Worm (Caenorhabditis elegans) whole organism, L2 larva: ENCODE data around the gene txt-10.
A peak's percentile ranks its signal among the peaks of the same experiment; 100 is the strongest.

Source experiments
- C34F6.9 ChIP-seq: fragments of 150-350 bp; optimal IDR thresholded peaks from 2 replicates; lab custom pipeline; 2014; ENCODE audit warnings: missing biosample characterization, missing genetic modification characterization
- F13H6.1 ChIP-seq: sonication (generic microtip); optimal IDR thresholded peaks from 2 replicates; lab custom pipeline; 2016; ENCODE audit warnings: missing genetic modification characterization, missing compliant biosample characterization
- R02D3.7 ChIP-seq: fragments of 150-350 bp; optimal IDR thresholded peaks from 2 replicates; lab custom pipeline; 2014; ENCODE audit warnings: missing biosample characterization, missing genetic modification characterization
- Y55F3AM.14 ChIP-seq: fragments of 200-800 bp; sonication (Bioruptor generic); optimal IDR thresholded peaks from 2 replicates; lab custom pipeline; 2018; ENCODE audit warnings: mild to moderate bottlenecking, missing genetic modification characterization, missing compliant biosample characterization
- alr-1 ChIP-seq: fragments of 150-350 bp; optimal IDR thresholded peaks from 2 replicates; lab custom pipeline; 2014; ENCODE audit warnings: missing biosample characterization, missing genetic modification characterization
- aly-2 ChIP-seq: fragments of 150-350 bp; optimal IDR thresholded peaks from 2 replicates; lab custom pipeline; 2014; ENCODE audit warnings: missing biosample characterization, missing genetic modification characterization
- ama-1 ChIP-seq: fragments of 150-350 bp; optimal IDR thresholded peaks from 2 replicates; lab custom pipeline; 2018; ENCODE audit warnings: inconsistent platforms
- blmp-1 ChIP-seq: sonication (generic microtip); optimal IDR thresholded peaks from 2 replicates; lab custom pipeline; 2017; ENCODE audit warnings: missing genetic modification characterization, mild to moderate bottlenecking, missing compliant biosample characterization, antibody characterized with exemption, moderate library complexity; ENCODE audit not compliant: insufficient read depth
- ceh-82 ChIP-seq: fragments of 150-350 bp; optimal IDR thresholded peaks from 2 replicates; lab custom pipeline; 2014; ENCODE audit warnings: missing biosample characterization, missing genetic modification characterization
- crh-2 ChIP-seq: sonication (generic microtip); optimal IDR thresholded peaks from 2 replicates; lab custom pipeline; 2017; ENCODE audit warnings: missing biosample characterization, missing genetic modification characterization
- dmd-4 ChIP-seq: sonication (generic microtip); optimal IDR thresholded peaks from 2 replicates; lab custom pipeline; 2017; ENCODE audit warnings: missing biosample characterization, missing genetic modification characterization
- elt-1 ChIP-seq: fragments of 150-350 bp; optimal IDR thresholded peaks from 2 replicates; lab custom pipeline; 2014; ENCODE audit warnings: missing biosample characterization, missing genetic modification characterization
- elt-3 ChIP-seq: sonication (generic microtip); optimal IDR thresholded peaks from 2 replicates; lab custom pipeline; 2017; ENCODE audit warnings: missing biosample characterization, missing genetic modification characterization
- fos-1 ChIP-seq: fragments of 150-350 bp; optimal IDR thresholded peaks from 2 replicates; lab custom pipeline; 2014; ENCODE audit warnings: missing biosample characterization, missing genetic modification characterization
- lin-11 ChIP-seq: fragments of 150-350 bp; sonication (generic microtip); optimal IDR thresholded peaks from 2 replicates; lab custom pipeline; 2014; ENCODE audit warnings: missing biosample characterization, missing genetic modification characterization, inconsistent platforms, mixed read lengths
- lin-13 ChIP-seq: fragments of 150-350 bp; optimal IDR thresholded peaks from 2 replicates; lab custom pipeline; 2014; ENCODE audit warnings: missing biosample characterization, missing genetic modification reagents, missing genetic modification characterization
- lin-39 ChIP-seq: fragments of 150-350 bp; optimal IDR thresholded peaks from 2 replicates; lab custom pipeline; 2014; ENCODE audit warnings: missing biosample characterization, missing genetic modification reagents, missing genetic modification characterization
- mbf-1 ChIP-seq: sonication (generic microtip); optimal IDR thresholded peaks from 2 replicates; lab custom pipeline; 2017; ENCODE audit warnings: missing biosample characterization, missing genetic modification characterization
- mdl-1 ChIP-seq, 2 experiments: fragments of 150-350 bp in 1 of 2; sonication (generic microtip) in 1 of 2; optimal IDR thresholded peaks; 2 replicates each; lab custom pipeline; 2017; ENCODE audit warnings: missing biosample characterization in 2 of 2, missing genetic modification characterization in 2 of 2
- nhr-10 ChIP-seq: sonication (generic microtip); optimal IDR thresholded peaks from 2 replicates; lab custom pipeline; 2017; ENCODE audit warnings: missing biosample characterization, missing genetic modification characterization
- nhr-11 ChIP-seq: fragments of 150-350 bp; optimal IDR thresholded peaks from 2 replicates; lab custom pipeline; 2014; ENCODE audit warnings: missing biosample characterization, missing genetic modification characterization
- nhr-12 ChIP-seq: fragments of 150-350 bp; optimal IDR thresholded peaks from 2 replicates; lab custom pipeline; 2014; ENCODE audit warnings: missing biosample characterization, missing genetic modification characterization
- nhr-129 ChIP-seq: fragments of 150-350 bp; optimal IDR thresholded peaks from 2 replicates; lab custom pipeline; 2014; ENCODE audit warnings: missing biosample characterization, missing genetic modification characterization
- nhr-21 ChIP-seq: fragments of 150-350 bp; optimal IDR thresholded peaks from 2 replicates; lab custom pipeline; 2014; ENCODE audit warnings: missing biosample characterization, missing genetic modification characterization
- nhr-23 ChIP-seq: fragments of 150-350 bp; optimal IDR thresholded peaks from 2 replicates; lab custom pipeline; 2014; ENCODE audit warnings: missing biosample characterization, missing genetic modification reagents, missing genetic modification characterization
- nhr-237 ChIP-seq: fragments of 150-350 bp; optimal IDR thresholded peaks from 2 replicates; lab custom pipeline; 2014; ENCODE audit warnings: missing biosample characterization, missing genetic modification characterization
- nhr-6 ChIP-seq: fragments of 150-350 bp; optimal IDR thresholded peaks from 2 replicates; lab custom pipeline; 2014; ENCODE audit warnings: missing biosample characterization, missing genetic modification characterization
- nhr-77 ChIP-seq: fragments of 150-350 bp; optimal IDR thresholded peaks from 2 replicates; lab custom pipeline; 2014; ENCODE audit warnings: missing biosample characterization, missing genetic modification characterization
- peb-1 ChIP-seq: fragments of 150-350 bp; optimal IDR thresholded peaks from 2 replicates; lab custom pipeline; 2014; ENCODE audit warnings: missing biosample characterization, missing genetic modification characterization
- skn-1 ChIP-seq: sonication (generic microtip); optimal IDR thresholded peaks from 2 replicates; lab custom pipeline; 2017; ENCODE audit warnings: missing biosample characterization, missing genetic modification characterization
- sma-3 ChIP-seq: sonication (generic microtip); optimal IDR thresholded peaks from 2 replicates; lab custom pipeline; 2016; ENCODE audit warnings: missing genetic modification reagents, missing genetic modification characterization, missing compliant biosample characterization
- sma-9 ChIP-seq, 2 experiments: fragments of 150-350 bp in 1 of 2; sonication (generic microtip) in 1 of 2; optimal IDR thresholded peaks; 2 replicates each; lab custom pipeline; 2014 to 2016; ENCODE audit warnings: missing genetic modification characterization in 2 of 2, mild to moderate bottlenecking in 1 of 2, missing biosample characterization in 1 of 2, missing compliant biosample characterization in 1 of 2, missing genetic modification reagents in 1 of 2, moderate library complexity in 1 of 2
- unc-39 ChIP-seq: fragments of 150-350 bp; optimal IDR thresholded peaks from 2 replicates; lab custom pipeline; 2014; ENCODE audit warnings: missing biosample characterization, missing genetic modification characterization
- unc-62 ChIP-seq: fragments of 150-350 bp; optimal IDR thresholded peaks from 2 replicates; lab custom pipeline; 2014; ENCODE audit warnings: missing biosample characterization, missing genetic modification reagents, missing genetic modification characterization
- zag-1 ChIP-seq: fragments of 150-350 bp; optimal IDR thresholded peaks from 2 replicates; lab custom pipeline; 2014; ENCODE audit warnings: missing biosample characterization, missing genetic modification characterization
- ztf-4 ChIP-seq: fragments of 150-350 bp; optimal IDR thresholded peaks from 2 replicates; lab custom pipeline; 2014; ENCODE audit warnings: missing biosample characterization, missing genetic modification characterization

Gene txt-10

ce11 chrV:10561632-10562031, 29.0 kb upstream of the txt-10 start:
- TF ChIP-seq blmp-1 (tag; lab: Kevin White, UChicago) (no peak), Y55F3AM.14 (no peak), zag-1 (tag; lab: Kevin White, UChicago) (no peak), lin-39 (tag; lab: Kevin White, UChicago) (no peak), peb-1 (no peak), lin-13 (GFP tag; lab: Kevin White, UChicago) (no peak), lin-11 (tag; lab: Kevin White, UChicago) (no peak), ztf-4 (no peak), sma-3 (GFP tag; lab: Kevin White, UChicago) (no peak), nhr-21 (no peak), mbf-1 (tag; lab: Kevin White, UChicago) (no peak), nhr-11 (tag; lab: Kevin White, UChicago) (no peak), elt-3 (tag; lab: Kevin White, UChicago) (no peak), C34F6.9 (tag; lab: Kevin White, UChicago) (no peak), elt-1 (tag; lab: Kevin White, UChicago) (no peak), F13H6.1 (tag; lab: Kevin White, UChicago) (no peak), nhr-237 (tag; lab: Kevin White, UChicago) (no peak), mdl-1 (tag; optimal IDR thresholded peaks at IDR 0.05; lab: Kevin White, UChicago) (no peak), unc-62 (no peak), R02D3.7 (tag; lab: Kevin White, UChicago) (no peak)

DNA sequence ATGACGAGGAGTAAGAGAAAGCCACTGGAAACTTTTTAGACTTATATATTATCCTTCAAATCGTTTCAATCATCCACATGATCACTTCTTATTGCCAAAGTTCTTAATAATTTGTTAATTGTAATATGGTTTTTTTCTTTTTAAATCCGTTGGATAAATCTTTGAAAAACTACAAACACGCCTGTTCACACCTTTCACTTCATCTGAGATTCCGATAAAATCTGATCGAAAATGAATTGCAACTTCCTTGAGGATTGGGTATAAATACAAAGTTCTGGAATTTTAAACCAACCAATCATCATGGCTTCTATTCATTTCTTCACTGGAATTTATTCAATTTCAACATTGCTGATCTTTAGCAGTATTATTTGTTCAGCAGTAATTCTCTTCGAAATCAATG, 28.0 kb upstream of the txt-10 start, which contains the start of gene col-152:
Gene col-152, plus strand, starts transcription at position 301 of the 400 bp plus-strand sequence.
- no peak for TF ChIP-seq ztf-4
- TF ChIP-seq mdl-1 (tag; optimal IDR thresholded peaks at IDR 0.05; lab: Kevin White, UChicago) = no peak
- TF ChIP-seq dmd-4 = no peak
- TF ChIP-seq nhr-23 (tag; lab: Kevin White, UChicago) = no peak
- no peak for TF ChIP-seq zag-1 (tag; lab: Kevin White, UChicago)
- no peak for TF ChIP-seq blmp-1 (tag; lab: Kevin White, UChicago)
- no peak for TF ChIP-seq C34F6.9 (tag; lab: Kevin White, UChicago)
- TF ChIP-seq nhr-12 (tag; lab: Kevin White, UChicago) = no peak
- no peak for TF ChIP-seq unc-39

ce11 chrV:10557676-10558075, 25.1 kb upstream of the txt-10 start, which contains the start of gene best-14:
best-14 (plus strand) TSS chrV:10557976.
- no peak for TF ChIP-seq sma-9 (GFP tag; optimal IDR thresholded peaks at IDR 0.05; lab: Kevin White, UChicago)
- TF ChIP-seq sma-9 (tag; optimal IDR thresholded peaks at IDR 0.05; lab: Kevin White, UChicago) = no peak
- no peak for TF ChIP-seq nhr-11 (tag; lab: Kevin White, UChicago)
- TF ChIP-seq nhr-10 (tag; lab: Kevin White, UChicago) = no peak
- no peak for TF ChIP-seq nhr-77 (tag; lab: Kevin White, UChicago)

- TF ChIP-seq sma-3 (GFP tag; lab: Kevin White, UChicago) = peak; percentile 63
- peak; percentile 7 for TF ChIP-seq fos-1
- peak; percentile 1 for TF ChIP-seq crh-2 (tag; lab: Kevin White, UChicago)
- TF ChIP-seq lin-13 (GFP tag; lab: Kevin White, UChicago) = no peak
- no peak for TF ChIP-seq R02D3.7 (tag; lab: Kevin White, UChicago)
- TF ChIP-seq nhr-21 = peak; percentile 24
- TF ChIP-seq sma-9 (GFP tag; optimal IDR thresholded peaks at IDR 0.05; lab: Kevin White, UChicago) = peak; percentile 43
- no peak for TF ChIP-seq sma-9 (tag; optimal IDR thresholded peaks at IDR 0.05; lab: Kevin White, UChicago)
- TF ChIP-seq blmp-1 (tag; lab: Kevin White, UChicago) = peak; percentile 3
Observed at ce11 chrV:10557094-10557493, 24.5 kb upstream of the txt-10 start.

DNA sequence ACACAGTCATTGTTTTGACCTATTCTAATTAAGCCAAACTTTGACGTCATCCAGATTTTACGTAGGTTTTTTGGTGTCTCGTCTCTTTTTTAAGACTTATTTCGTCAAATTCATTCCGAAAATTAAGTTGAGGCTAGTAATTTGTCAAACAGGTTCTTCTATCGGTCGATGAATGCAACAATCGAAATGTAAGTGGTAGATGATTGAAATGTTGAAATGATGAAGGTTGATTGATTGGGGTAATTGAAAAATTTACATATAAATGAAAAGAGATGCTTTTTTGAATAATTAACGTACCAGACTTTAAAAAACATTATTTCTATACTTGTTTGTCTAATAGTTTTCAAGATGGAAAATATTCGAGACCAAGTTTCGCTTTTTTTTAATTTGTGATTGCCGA, 23.7 kb upstream of the txt-10 start:
- no peak for TF ChIP-seq lin-39 (tag; lab: Kevin White, UChicago)
- TF ChIP-seq sma-3 (GFP tag; lab: Kevin White, UChicago) = peak; percentile 54

- no peak for TF ChIP-seq lin-39 (tag; lab: Kevin White, UChicago)
- TF ChIP-seq dmd-4 = no peak
- no peak for TF ChIP-seq elt-3 (tag; lab: Kevin White, UChicago)
- TF ChIP-seq aly-2 (tag; lab: Kevin White, UChicago) = no peak
- TF ChIP-seq skn-1 (tag; lab: Kevin White, UChicago) = no peak
- no peak for TF ChIP-seq alr-1 (tag; lab: Kevin White, UChicago)
- TF ChIP-seq ama-1 (lab: Kevin White, UChicago) = no peak
- TF ChIP-seq R02D3.7 (tag; lab: Kevin White, UChicago) = no peak
- TF ChIP-seq nhr-129 (tag; lab: Kevin White, UChicago) = no peak
- TF ChIP-seq nhr-11 (tag; lab: Kevin White, UChicago) = no peak
- TF ChIP-seq ceh-82 = no peak
- no peak for TF ChIP-seq nhr-6 (tag; lab: Kevin White, UChicago)
Observed at ce11 chrV:10555239-10555638, 22.6 kb upstream of the txt-10 start, which contains the start of gene F32G8.3. F32G8.3 (minus strand) TSS chrV:10555339.
